Worm (Caenorhabditis elegans): Measurements from ENCODE around the gene nhr-48.

nhr-48 gene

DNA sequence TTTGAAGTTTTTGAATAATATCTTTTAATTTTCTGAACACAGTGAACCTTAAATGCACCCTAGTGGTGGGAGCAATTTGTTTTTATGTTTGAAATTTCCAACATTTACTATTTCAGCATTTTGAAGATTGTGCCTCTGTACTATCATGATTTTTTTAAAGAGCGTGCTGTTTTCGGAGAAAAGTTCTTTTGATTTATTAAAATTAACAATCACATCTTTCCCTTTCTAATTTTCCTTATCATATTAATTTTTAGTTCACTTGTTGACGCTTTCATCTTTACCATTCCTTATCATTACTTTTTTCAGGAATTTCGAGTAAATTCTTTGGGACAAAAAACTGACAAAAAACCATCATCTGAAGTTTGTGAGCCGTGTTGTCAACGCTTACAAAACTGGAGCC, at the start of gene nhr-48:
nhr-48 (plus strand) TSS at position 301 of the 400 bp plus-strand sequence.
- TF ChIP-seq dao-5 (tag; optimal IDR thresholded peaks at IDR 0.05): no peak
- no peak for TF ChIP-seq W03F9.2 (tag; optimal IDR thresholded peaks at IDR 0.05)
- TF ChIP-seq him-1 (tag; optimal IDR thresholded peaks at IDR 0.05): no peak

DNA sequence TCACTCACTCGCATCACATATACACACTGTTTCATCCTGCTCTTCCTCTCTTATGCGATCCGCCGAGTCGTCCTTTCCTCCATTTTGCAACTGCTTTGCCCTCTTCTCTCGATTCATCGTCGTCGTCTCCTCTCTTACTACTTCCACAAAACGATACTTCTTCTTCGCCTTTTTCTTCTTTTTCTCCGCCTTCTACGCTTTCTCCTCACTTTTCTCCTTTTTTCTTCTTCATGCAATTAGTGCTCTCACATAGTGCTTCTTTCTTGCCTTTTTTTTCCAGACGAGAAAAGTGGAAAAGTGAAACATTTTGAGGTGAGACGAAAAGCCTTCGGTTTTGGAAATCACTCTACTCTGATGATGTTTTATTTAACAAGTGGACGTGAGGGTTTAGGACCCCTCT, 48.5 kb upstream of the nhr-48 start:
- no peak for TF ChIP-seq him-1 (tag; optimal IDR thresholded peaks at IDR 0.05)
- no peak for TF ChIP-seq dao-5 (tag; optimal IDR thresholded peaks at IDR 0.05)
- no peak for TF ChIP-seq W03F9.2 (tag; optimal IDR thresholded peaks at IDR 0.05)

DNA sequence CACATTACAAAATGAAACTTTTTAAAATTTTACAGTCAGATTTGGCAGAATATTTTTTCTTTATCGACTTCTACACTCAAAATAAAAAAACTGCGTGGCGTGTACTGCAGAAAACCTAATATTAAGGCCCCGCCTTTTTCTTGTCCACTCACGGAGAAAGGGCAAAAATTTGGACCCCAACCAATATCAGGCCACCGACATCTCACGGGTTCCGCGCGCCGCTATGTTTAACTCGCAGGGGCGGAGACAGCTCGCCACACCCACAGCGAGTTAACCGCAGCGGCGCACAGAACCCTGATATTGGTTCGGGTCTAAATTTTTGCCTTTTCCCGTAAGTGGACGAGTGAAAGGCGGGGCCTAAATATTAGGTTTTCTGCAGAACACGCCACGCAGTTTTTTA, 44.3 kb upstream of the nhr-48 start:
- TF ChIP-seq dao-5 (tag; optimal IDR thresholded peaks at IDR 0.05): no peak
- no peak for TF ChIP-seq him-1 (tag; optimal IDR thresholded peaks at IDR 0.05)
- TF ChIP-seq W03F9.2 (tag; optimal IDR thresholded peaks at IDR 0.05): no peak

DNA sequence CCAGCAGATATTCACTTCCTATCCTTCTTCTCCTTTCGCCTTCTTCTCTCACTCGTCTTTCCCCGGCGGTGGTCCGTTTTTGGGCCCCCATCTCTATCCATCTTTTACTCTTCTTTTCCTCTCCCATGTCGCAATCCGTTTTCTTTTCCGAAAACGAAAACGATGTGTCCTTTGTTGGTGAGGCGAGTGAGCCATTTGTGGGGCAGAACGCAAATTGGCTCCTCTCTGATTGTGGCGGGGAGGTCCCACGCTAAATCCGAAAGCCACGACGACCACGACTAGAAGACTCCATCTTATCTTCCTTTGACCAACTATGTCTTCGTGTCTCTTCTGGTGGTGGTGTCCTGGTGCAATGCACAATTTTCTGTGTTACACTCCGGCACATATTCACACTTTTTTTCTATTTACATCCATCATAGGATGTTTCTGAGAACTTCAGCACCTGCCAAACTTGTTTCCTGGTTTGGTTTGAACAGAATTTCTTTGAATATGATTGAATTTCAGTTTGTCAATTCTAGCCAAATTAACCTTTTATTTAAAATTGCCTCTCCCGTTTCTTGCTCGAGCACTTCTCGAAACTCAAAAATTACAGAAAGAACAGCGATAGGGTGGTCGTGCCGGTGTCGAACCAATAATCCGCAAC, 41.7 kb upstream of the nhr-48 start, which contains the start of gene pcdr-1:
pcdr-1 (plus strand) TSS at position 593 of the 643 bp plus-strand sequence.
- TF ChIP-seq dao-5 (tag; optimal IDR thresholded peaks at IDR 0.05): no peak
- TF ChIP-seq him-1 (tag; optimal IDR thresholded peaks at IDR 0.05): no peak
- TF ChIP-seq W03F9.2 (tag; optimal IDR thresholded peaks at IDR 0.05): no peak

DNA sequence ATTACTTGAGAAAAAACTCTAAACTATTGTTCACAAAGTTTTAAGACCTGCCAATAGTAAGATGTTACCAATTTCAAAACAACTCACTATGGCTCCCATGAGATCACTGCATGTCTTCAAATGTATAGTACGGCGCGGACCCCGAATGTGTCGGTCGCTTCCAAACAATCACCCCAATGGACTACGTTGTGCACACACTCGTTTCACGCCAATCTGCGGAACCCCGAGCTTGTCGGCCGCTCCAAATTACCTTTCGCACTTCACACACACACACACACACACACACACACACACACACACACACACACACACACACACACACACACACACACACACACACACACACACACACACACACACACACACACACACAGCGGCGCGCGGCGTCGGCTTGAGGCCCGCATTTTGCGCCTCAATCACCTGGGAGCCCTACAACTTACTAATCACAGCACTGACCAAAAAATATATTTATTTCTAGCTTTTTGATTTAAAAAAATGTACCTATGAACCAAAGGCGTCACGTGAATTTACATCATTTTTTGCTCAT, 39.9 kb upstream of the nhr-48 start:
- TF ChIP-seq W03F9.2 (tag; optimal IDR thresholded peaks at IDR 0.05): no peak
- no peak for TF ChIP-seq him-1 (tag; optimal IDR thresholded peaks at IDR 0.05)
- TF ChIP-seq dao-5 (tag; optimal IDR thresholded peaks at IDR 0.05): no peak

DNA sequence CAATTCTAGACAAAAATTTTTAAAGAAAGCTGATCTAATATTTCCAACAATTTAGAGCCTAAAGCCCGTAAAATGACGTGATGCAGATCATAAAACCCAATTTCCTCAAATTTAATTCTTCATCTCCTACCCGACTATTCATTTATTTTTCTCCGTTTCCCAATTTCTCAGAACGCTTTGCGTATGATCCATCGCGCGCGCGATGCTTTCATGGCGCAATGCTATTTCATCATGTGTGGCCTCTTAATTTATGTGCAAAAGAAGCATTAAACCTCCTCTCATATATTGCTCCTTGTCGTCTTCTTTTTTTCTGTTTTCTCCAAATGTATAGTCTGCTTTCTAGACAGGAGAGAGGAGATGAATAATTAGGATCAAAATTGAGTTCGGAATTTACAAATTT, 39.3 kb upstream of the nhr-48 start:
- TF ChIP-seq W03F9.2 (tag; optimal IDR thresholded peaks at IDR 0.05): no peak
- TF ChIP-seq him-1 (tag; optimal IDR thresholded peaks at IDR 0.05): no peak
- TF ChIP-seq dao-5 (tag; optimal IDR thresholded peaks at IDR 0.05): no peak

DNA sequence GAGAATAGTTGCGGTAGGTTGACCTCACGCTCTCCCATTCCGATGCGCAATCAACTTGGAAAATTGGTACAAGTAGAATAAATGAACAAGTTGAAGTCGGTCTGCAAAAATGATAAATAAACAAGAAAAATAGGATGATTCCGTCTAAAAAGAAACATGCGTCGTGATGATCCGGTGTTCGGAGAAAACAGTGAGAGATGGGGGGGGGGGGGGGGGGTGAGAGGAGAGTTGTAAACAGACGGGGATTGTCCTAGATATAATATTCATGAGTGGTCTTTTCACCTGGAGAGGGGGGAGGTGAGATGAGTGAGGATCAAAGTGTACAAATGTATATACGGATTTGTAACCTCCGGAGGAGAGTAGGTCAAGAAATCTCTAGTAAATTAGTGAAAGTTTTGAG, 32.4 kb upstream of the nhr-48 start, which contains the start of gene F59D12.2:
F59D12.2 (minus strand) TSS at position 101 of the 400 bp plus-strand sequence.
- TF ChIP-seq W03F9.2 (tag; optimal IDR thresholded peaks at IDR 0.05) (no peak), dao-5 (tag; optimal IDR thresholded peaks at IDR 0.05) (no peak), him-1 (tag; optimal IDR thresholded peaks at IDR 0.05) (no peak)

DNA sequence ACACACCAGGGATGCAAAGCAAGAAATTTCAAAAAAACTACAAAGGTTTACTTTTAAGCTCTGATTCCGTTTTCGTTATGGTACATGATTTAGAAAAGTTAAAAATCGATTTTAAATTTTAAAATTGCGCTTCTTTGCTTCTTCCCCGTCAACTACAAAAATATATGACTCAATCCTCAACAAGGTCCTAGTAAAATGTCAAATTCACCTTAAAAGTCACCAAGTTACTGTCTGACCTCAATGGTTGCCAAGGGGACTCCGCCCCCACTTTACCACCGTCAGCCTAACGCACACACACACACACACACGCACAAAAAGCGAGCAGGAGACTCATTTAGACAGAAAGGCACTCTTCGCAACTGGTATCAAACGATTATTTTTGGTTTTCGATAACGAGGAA, 26.6 kb upstream of the nhr-48 start, which contains the start of gene gpn-1:
gpn-1 (plus strand) TSS at position 301 of the 400 bp plus-strand sequence.
- TF ChIP-seq W03F9.2 (tag; optimal IDR thresholded peaks at IDR 0.05) (no peak), dao-5 (tag; optimal IDR thresholded peaks at IDR 0.05) (no peak), him-1 (tag; optimal IDR thresholded peaks at IDR 0.05) (no peak)

DNA sequence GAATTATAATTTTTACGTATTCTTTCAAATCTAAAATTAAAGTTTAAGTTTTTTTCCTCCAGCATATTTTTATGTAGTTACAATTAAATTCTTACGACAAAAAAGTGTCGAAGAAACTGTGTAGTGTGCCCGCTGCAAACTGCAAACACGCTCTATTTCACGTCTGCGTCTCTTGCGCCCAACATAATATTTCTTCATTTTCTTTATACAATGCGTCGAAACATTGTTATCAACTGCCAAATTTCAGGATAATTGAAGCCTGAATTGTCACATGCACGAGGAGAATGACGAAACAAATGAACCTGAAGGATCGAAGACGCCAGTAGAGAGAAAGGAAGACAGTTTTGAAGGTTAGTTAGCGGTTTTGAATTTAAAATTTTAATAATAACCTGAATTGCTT, 18.8 kb upstream of the nhr-48 start, which contains the start of gene C03H12.1:
C03H12.1 (plus strand) TSS at position 206 of the 400 bp plus-strand sequence.
- no peak for TF ChIP-seq him-1 (tag; optimal IDR thresholded peaks at IDR 0.05)
- TF ChIP-seq dao-5 (tag; optimal IDR thresholded peaks at IDR 0.05): no peak
- TF ChIP-seq W03F9.2 (tag; optimal IDR thresholded peaks at IDR 0.05): no peak

DNA sequence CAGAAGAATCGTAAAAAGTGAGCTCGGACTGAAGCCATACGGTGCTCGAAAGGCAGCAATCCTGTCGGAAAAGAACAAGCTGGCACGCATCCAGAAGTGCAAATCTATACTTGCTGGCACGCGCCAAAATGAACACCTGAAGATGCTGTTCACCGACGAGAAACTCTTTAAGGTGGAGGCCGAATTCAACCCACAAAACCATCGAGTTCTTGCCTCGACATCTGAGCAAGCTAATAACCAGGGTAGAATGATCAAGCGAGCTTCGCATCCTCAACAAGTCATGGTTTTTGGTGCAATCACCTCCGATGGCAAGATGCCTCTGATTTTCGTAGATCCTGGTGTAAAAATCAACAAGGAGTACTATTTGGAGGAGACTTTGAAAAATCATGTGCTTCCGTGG, 14.5 kb upstream of the nhr-48 start:
- TF ChIP-seq him-1 (tag; optimal IDR thresholded peaks at IDR 0.05): no peak
- no peak for TF ChIP-seq dao-5 (tag; optimal IDR thresholded peaks at IDR 0.05)
- no peak for TF ChIP-seq W03F9.2 (tag; optimal IDR thresholded peaks at IDR 0.05)

DNA sequence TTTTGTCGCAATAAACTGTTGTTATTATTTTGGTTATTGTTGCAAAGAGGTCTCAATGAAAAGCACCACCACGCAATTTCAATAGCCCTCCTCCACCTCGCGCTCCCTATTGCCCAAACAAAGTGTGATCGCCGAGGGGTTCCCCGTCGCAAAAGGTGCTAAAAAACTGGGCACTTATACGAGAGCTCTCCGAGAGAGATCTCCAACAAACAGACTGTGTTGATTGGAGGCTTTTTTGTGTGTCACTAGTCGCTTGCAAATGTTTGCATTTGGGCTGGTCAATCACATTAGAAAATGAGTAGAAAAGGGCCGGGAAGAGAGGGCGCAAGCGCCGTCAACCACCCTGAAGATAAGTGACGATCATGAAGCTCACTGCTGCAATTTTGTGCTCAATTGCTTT, 11.6 kb upstream of the nhr-48 start, which contains the start of gene ZK662.2:
ZK662.2 (plus strand) TSS at position 301 of the 400 bp plus-strand sequence.
- TF ChIP-seq him-1 (tag; optimal IDR thresholded peaks at IDR 0.05) (no peak), dao-5 (tag; optimal IDR thresholded peaks at IDR 0.05) (no peak), W03F9.2 (tag; optimal IDR thresholded peaks at IDR 0.05) (no peak)

DNA sequence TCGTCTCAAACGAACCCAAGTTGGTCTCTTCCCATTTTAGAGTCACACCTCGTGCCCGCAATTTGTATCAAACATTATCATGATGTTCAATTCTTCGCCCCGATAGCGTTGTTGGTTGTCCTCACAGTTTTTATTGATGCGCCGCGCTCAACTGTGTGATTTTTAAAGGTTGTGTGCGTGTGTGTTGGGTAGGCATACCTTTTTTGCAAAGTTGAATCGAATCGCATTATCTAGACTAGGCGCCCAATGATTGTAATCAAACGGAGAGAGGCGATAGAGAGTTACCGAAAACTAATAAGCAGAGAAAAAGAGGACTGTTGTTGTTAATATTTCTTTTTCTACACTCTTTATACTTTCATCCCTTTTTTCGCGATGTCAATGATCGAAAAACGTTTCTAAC, 7.8 kb upstream of the nhr-48 start:
- TF ChIP-seq him-1 (tag; optimal IDR thresholded peaks at IDR 0.05) (no peak), dao-5 (tag; optimal IDR thresholded peaks at IDR 0.05) (no peak), W03F9.2 (tag; optimal IDR thresholded peaks at IDR 0.05) (no peak)

DNA sequence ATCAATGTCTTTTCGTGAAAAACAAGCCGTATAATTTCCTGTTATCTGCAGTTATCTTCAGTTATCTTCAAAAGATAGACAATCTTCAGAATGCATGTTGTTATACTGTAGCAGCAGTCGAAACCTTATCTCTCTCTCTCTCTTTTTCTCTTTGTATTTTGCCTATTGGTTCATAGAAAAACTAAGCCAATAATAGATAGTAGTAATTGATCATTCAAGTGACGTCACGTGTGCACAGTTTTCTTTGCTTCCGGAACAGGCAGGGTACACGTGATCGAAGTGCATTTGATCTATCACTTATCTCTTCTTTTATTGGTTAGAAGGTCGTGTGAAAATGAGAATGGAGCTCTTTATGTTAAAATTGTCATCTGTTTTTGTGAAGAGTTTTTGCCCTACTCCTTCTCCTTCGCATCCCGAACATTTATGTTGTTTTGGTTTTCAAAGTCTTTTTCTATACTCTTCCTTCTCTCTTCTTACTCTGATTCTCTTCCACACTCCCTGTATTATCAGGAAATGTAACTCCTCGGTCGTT, 3.4 kb upstream of the nhr-48 start:
- no peak for TF ChIP-seq him-1 (tag; optimal IDR thresholded peaks at IDR 0.05)
- no peak for TF ChIP-seq dao-5 (tag; optimal IDR thresholded peaks at IDR 0.05)
- TF ChIP-seq W03F9.2 (tag; optimal IDR thresholded peaks at IDR 0.05): no peak

DNA sequence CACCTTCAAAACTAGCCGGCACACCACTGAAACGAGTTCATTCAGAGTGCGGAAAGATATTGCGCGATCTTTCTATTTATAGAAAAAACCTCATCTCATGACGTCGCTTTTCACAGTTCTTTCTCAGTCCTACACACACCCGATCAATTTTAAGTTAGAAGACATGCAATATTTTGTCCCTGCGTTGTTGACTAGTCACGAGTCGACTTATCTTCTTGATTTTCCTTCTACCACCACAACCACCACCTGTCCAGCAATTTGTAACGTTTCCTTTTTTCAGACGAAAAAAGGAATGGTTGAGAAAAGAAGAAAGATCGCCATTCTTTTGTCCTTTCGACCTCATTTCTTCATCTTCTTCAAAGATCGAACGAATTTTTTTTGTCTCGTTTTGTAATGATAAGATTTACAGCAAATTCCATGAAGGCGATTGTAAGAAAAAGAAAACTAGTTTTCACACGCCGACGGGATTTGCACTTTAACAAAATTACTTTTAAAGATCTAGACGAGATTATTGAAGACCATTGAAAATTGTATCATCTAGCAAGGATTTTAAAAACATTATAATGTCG, 1.8 kb upstream of the nhr-48 start:
- TF ChIP-seq dao-5 (tag; optimal IDR thresholded peaks at IDR 0.05) (no peak), him-1 (tag; optimal IDR thresholded peaks at IDR 0.05) (no peak), W03F9.2 (tag; optimal IDR thresholded peaks at IDR 0.05) (no peak)

Measured in whole organism, L4/young adult.